Fruit fly (Drosophila melanogaster): ENCODE measurements around the gene CG4872.

The CG4872 gene

DNA sequence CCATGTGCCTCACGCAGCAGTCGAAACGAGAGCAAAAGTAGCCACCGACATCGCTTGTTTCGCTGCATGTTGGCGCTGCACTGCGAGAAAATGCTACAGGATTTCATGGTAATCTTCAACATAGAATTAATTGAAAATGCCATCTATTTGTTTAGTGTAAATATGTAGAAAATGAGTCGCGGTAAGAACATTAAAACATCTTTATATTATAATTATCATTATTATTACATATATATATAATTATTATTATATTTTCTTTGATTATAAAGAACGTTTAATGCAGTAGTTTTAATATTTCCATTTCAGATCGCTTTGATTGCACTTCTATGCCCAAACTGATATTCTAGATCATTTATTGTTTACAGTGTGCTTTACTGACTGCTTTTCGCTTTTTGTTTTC is 8.1 kb upstream of the CG4872 start (continued):
- peak; percentile 35; the same call in 1 of the 3 replicates for TF ChIP-seq CG17361 (GFP tag; IDR thresholded peaks at IDR 0.05)
- TF ChIP-seq dmrt99B (tag; optimal IDR thresholded peaks at IDR 0.05) = peak; percentile 43
- no peak for TF ChIP-seq CG11247 (GFP tag; IDR thresholded peaks at IDR 0.05)
- peak; percentile 10 for TF ChIP-seq CG1529 (GFP tag; optimal IDR thresholded peaks at IDR 0.05)
- no peak for TF ChIP-seq CG10267 (tag; optimal IDR thresholded peaks at IDR 0.05)
- TF ChIP-seq pfk (GFP tag; optimal IDR thresholded peaks at IDR 0.05) = no peak
- no peak for TF ChIP-seq gsb (GFP tag; IDR thresholded peaks at IDR 0.05)
- peak; percentile 1 for TF ChIP-seq CG17829 (tag; optimal IDR thresholded peaks at IDR 0.05)
- TF ChIP-seq CG13424 (tag; optimal IDR thresholded peaks at IDR 0.05) = peak; percentile 11
- no peak for TF ChIP-seq chif (GFP tag; optimal IDR thresholded peaks at IDR 0.05)
- TF ChIP-seq CkIIα-i1 (GFP tag; IDR thresholded peaks at IDR 0.05) = no peak
- peak in 1 of 2 experiments; percentile 17 for TF ChIP-seq Hr51 (GFP tag; optimal IDR thresholded peaks at IDR 0.05)
- TF ChIP-seq CG7745 (tag; optimal IDR thresholded peaks at IDR 0.05) = no peak
- peak; percentile 16 for TF ChIP-seq phol (tag; optimal IDR thresholded peaks at IDR 0.05)
- TF ChIP-seq Ssrp (tag; optimal IDR thresholded peaks at IDR 0.05) = peak; percentile 16
- peak; percentile 46; the same call in 1 of the 2 replicates for TF ChIP-seq CG31441 (GFP tag; IDR thresholded peaks at IDR 0.05)
- TF ChIP-seq Sox100B (GFP tag; optimal IDR thresholded peaks at IDR 0.05) = peak; percentile 16
- no peak for TF ChIP-seq wor (GFP tag; IDR thresholded peaks at IDR 0.05)
- no peak for TF ChIP-seq NC2β (GFP tag; optimal IDR thresholded peaks at IDR 0.05)
- peak; percentile 53; the same call in 1 of the 2 replicates for TF ChIP-seq Drgx (GFP tag; IDR thresholded peaks at IDR 0.05)
- peak; percentile 12 for TF ChIP-seq CG15601 (tag; optimal IDR thresholded peaks at IDR 0.05)
- TF ChIP-seq gem (tag; optimal IDR thresholded peaks at IDR 0.05) = peak; percentile 60
- no peak for TF ChIP-seq Neu2 (GFP tag; optimal IDR thresholded peaks at IDR 0.05; ENCODE audit: borderline replicate concordance)
- peak; percentile 52 for TF ChIP-seq CG11504 (tag; optimal IDR thresholded peaks at IDR 0.05)
- no peak for TF ChIP-seq dysf (GFP tag; IDR thresholded peaks at IDR 0.05)
- no peak for TF ChIP-seq CG14710 (tag; optimal IDR thresholded peaks at IDR 0.05)
- peak; percentile 6 for TF ChIP-seq unpg (GFP tag; optimal IDR thresholded peaks at IDR 0.05)
- TF ChIP-seq CG11093 (GFP tag; IDR thresholded peaks at IDR 0.05) = no peak
- TF ChIP-seq nmo (GFP tag; optimal IDR thresholded peaks at IDR 0.05) = peak; percentile 39
- TF ChIP-seq CG12391 (tag; optimal IDR thresholded peaks at IDR 0.05) = peak; percentile 37
- TF ChIP-seq fru (optimal IDR thresholded peaks at IDR 0.05) = no peak
- no peak for TF ChIP-seq gfzf (GFP tag; optimal IDR thresholded peaks at IDR 0.05)
- no peak for TF ChIP-seq pho (GFP tag; optimal IDR thresholded peaks at IDR 0.05)
- peak; percentile 38 for TF ChIP-seq Oli (tag; optimal IDR thresholded peaks at IDR 0.05)
- peak; percentile 3 for TF ChIP-seq grau (tag; optimal IDR thresholded peaks at IDR 0.05)
- 0 out of 2 replicates have a peak, but pooled peaks have one; percentile 21 for TF ChIP-seq Ptx1 (GFP tag; IDR thresholded peaks at IDR 0.05)
- TF ChIP-seq D19A (tag; optimal IDR thresholded peaks at IDR 0.05) = no peak
- peak; percentile 8 for TF ChIP-seq CG8924 (tag; optimal IDR thresholded peaks at IDR 0.05)
- TF ChIP-seq tna (GFP tag; IDR thresholded peaks at IDR 0.05; ENCODE audit: partially characterized antibody) = no peak
- no peak for TF ChIP-seq CG2116 (GFP tag; optimal IDR thresholded peaks at IDR 0.05)
- no peak for TF ChIP-seq pnt (GFP tag; optimal IDR thresholded peaks at IDR 0.05)
- TF ChIP-seq shn (GFP tag; optimal IDR thresholded peaks at IDR 0.05) = no peak
- TF ChIP-seq CG15011 (GFP tag; optimal IDR thresholded peaks at IDR 0.05) = no peak
- no peak for TF ChIP-seq salm (tag; optimal IDR thresholded peaks at IDR 0.05)
- peak; percentile 3 for TF ChIP-seq PHDP (tag; optimal IDR thresholded peaks at IDR 0.05)
- no peak for TF ChIP-seq fd3F (GFP tag; optimal IDR thresholded peaks at IDR 0.05)
- TF ChIP-seq Sox102F (GFP tag; optimal IDR thresholded peaks at IDR 0.05) = peak; percentile 34
- TF ChIP-seq Nf-YA (GFP tag; IDR thresholded peaks at IDR 0.05) = no peak
- no peak for TF ChIP-seq CG7987 (GFP tag; optimal IDR thresholded peaks at IDR 0.05)
- no peak for TF ChIP-seq Max (GFP tag; optimal IDR thresholded peaks at IDR 0.05)
- TF ChIP-seq ase (GFP tag; IDR thresholded peaks at IDR 0.05) = no peak
